Worm (Caenorhabditis elegans) whole organism, L2 larva: ENCODE measurements around the gene C17G10.13.

Experiments
- elt-3 ChIP-seq: sonication (generic microtip); optimal IDR thresholded peaks from 2 replicates; lab custom pipeline; 2017; ENCODE audit warnings: missing biosample characterization, missing genetic modification characterization
- lin-13 ChIP-seq: fragments of 150-350 bp; optimal IDR thresholded peaks from 2 replicates; lab custom pipeline; 2014; ENCODE audit warnings: missing biosample characterization, missing genetic modification reagents, missing genetic modification characterization
- mbf-1 ChIP-seq: sonication (generic microtip); optimal IDR thresholded peaks from 2 replicates; lab custom pipeline; 2017; ENCODE audit warnings: missing biosample characterization, missing genetic modification characterization
- nhr-11 ChIP-seq: fragments of 150-350 bp; optimal IDR thresholded peaks from 2 replicates; lab custom pipeline; 2014; ENCODE audit warnings: missing biosample characterization, missing genetic modification characterization
- nhr-237 ChIP-seq: fragments of 150-350 bp; optimal IDR thresholded peaks from 2 replicates; lab custom pipeline; 2014; ENCODE audit warnings: missing biosample characterization, missing genetic modification characterization
- peb-1 ChIP-seq: fragments of 150-350 bp; optimal IDR thresholded peaks from 2 replicates; lab custom pipeline; 2014; ENCODE audit warnings: missing biosample characterization, missing genetic modification characterization
- snpc-4 ChIP-seq: fragments of 150-350 bp; optimal IDR thresholded peaks from 2 replicates; lab custom pipeline; 2014; ENCODE audit warnings: missing biosample characterization, missing genetic modification characterization

DNA sequence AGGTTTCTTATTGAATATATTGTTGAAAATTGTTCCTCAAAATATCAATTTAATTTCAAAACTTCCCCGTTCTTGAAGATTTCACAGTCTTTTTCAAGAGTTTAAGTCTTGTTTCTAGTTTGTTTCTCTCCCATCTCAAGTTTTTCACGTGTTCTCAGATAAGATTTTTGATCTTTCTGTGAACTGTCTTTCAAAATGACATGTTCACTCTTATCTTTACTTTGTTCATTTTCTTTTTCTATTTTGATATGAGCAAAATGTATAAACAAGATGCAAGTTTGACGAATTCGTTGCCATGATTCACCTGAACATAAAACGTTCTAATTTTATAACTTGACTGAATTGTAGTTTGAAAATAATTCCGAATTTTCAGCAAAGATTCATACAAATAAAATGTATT, 34.8 kb downstream of the C17G10.13 start:
- TF ChIP-seq snpc-4 (tag; lab: Kevin White, UChicago) (no peak), nhr-11 (tag; lab: Kevin White, UChicago) (no peak), elt-3 (tag; lab: Kevin White, UChicago) (no peak), peb-1 (tag; lab: Kevin White, UChicago) (no peak), lin-13 (GFP tag; lab: Kevin White, UChicago) (no peak), mbf-1 (tag; lab: Kevin White, UChicago) (no peak), nhr-237 (tag; lab: Kevin White, UChicago) (no peak)
